Worm (Caenorhabditis elegans) whole organism, midembryonic: ENCODE results near the gene del-5.

ENCODE experiments used
- tab-1 ChIP-seq: fragments of 200-800 bp; sonication (Bioruptor generic); IDR thresholded peaks from 2 replicates; pipeline ENCODE4 v1.3.6; 2022; ENCODE audit warnings: missing genetic modification characterization, missing compliant biosample characterization
- ztf-29 ChIP-seq: fragments of 200-800 bp; sonication (Bioruptor generic); IDR thresholded peaks from 2 replicates; pipeline ENCODE4 v1.3.6; 2022; ENCODE audit warnings: missing genetic modification reagents, missing genetic modification characterization, missing compliant biosample characterization

- TF ChIP-seq tab-1 (GFP tag; lab: Robert Waterston, UW), result no peak
- no peak for TF ChIP-seq ztf-29 (GFP tag; lab: Robert Waterston, UW)
Measured at ce11 chrX:10966251-10966650, 41.7 kb downstream of the del-5 start, which contains the start of gene lge-1.
